Worm (Caenorhabditis elegans): Measurements from ENCODE around the gene ZK546.5.
"Not testable (repeated sequence)": the region's sequence is repeated elsewhere in the genome, so short reads cannot be mapped to it uniquely, and the experiment has no call there.

Gene ZK546.5

ce11 chrII:4935518-4935917 lies at the start of gene ZK546.5:
Gene ZK546.5 (plus strand): TSS chrII:4935818.
- TF ChIP-seq unc-62 (GFP tag; optimal IDR thresholded peaks at IDR 0.05): no peak

DNA sequence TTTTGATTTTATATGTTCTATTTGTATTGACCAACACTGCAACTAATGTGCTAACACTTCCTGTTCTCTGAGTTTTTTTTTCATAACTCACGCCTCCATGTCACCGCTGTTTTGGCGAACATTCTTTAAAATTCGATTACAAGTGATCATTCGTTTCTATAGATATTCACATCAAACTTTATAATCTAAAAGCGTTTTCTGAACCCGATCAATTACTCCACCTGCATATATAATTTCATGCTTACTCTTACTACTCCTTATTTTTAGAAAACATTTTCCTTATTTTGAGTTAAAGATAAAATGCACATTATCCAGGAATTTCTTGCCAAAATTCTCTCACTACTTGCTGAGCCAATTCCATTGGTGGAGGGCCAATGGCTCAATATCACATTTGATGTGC lies 49.6 kb upstream of the ZK546.5 start, which contains the start of gene R05F9.7:
R05F9.7 (plus strand) TSS at position 301 of the 400 bp plus-strand sequence.
- no peak for TF ChIP-seq unc-62 (GFP tag; optimal IDR thresholded peaks at IDR 0.05)

- TF ChIP-seq unc-62 (GFP tag; optimal IDR thresholded peaks at IDR 0.05): no peak
These were observed 46.8 kb upstream of the ZK546.5 start, which contains the start of gene pgm-1 for ce11 chrII:4888527-4889487. Gene pgm-1 (plus strand): TSS chrII:4889437.

- no peak for TF ChIP-seq unc-62 (GFP tag; optimal IDR thresholded peaks at IDR 0.05)
These were observed 44.4 kb upstream of the ZK546.5 start, which contains the start of gene gst-9 for ce11 chrII:4891012-4891775. Gene gst-9 (plus strand): TSS chrII:4891585.

ce11 chrII:4892594-4892993 lies 43.0 kb upstream of the ZK546.5 start, which contains the start of gene msp-33:
Gene msp-33 (minus strand): TSS chrII:4892694.
- TF ChIP-seq unc-62 (GFP tag; optimal IDR thresholded peaks at IDR 0.05): no peak

DNA sequence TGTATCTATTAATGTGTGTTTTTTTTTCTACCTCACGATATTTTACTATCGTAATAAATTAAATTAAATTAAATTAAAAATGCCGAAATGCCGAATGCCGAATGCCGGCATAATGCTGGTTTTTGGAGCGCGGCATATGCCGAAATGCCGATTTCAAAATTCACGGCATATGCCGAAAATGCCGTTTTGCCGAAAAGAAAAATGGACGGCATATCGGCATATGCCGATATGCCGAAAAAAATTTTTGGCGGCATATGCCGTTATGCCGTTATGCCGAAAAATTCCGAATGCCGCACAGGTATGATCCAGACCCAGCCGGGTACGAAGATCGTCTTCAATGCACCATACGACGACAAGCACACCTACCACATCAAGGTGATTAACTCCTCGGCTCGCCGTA lies 37.1 kb upstream of the ZK546.5 start, which contains the start of gene msp-32:
msp-32 (plus strand) TSS at position 301 of the 400 bp plus-strand sequence.
- TF ChIP-seq unc-62 (GFP tag; optimal IDR thresholded peaks at IDR 0.05): not testable (repeated sequence)

DNA sequence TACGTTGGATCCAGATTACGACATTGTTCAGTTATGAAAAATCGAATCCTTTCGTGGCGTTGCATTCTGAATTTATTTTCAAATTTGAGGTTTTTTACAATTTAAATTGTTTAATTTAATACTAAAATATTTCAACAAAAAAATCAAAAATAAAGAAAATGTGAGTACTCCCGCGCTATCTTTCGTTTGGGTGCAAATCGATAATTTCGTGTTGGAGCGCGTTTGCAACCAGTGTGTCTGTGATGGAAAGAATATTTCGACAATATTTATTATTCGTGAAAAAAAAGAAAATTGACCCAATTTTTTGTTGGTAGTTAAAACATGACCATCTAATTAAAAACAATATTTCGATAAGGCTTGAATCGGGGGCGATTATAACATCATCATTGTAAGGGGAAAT lies 33.6 kb upstream of the ZK546.5 start, which contains the start of gene R05F9.9:
R05F9.9 (minus strand) TSS at position 66 of the 400 bp plus-strand sequence.
- no peak for TF ChIP-seq unc-62 (GFP tag; optimal IDR thresholded peaks at IDR 0.05)

DNA sequence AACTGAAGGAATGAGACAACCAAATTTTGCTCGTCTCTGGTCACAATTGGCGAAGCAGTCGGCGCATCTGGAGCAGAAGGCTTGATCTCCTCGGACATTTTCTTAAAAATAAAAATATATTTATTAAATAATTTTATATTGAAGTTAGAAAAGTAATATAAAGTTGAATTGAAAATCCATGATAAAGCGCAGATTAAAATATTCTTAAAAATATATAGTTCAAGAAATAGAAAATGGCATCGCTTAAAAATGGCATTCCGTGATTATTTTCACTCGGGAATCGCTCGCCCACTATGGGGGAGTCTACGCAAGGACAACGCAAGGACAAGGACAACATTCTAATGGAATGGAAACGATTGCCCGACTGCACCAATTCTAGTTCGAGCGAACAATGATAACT lies 31.9 kb upstream of the ZK546.5 start, which contains the start of gene sgt-1:
sgt-1 (minus strand) TSS at position 101 of the 400 bp plus-strand sequence.
- not testable (repeated sequence) for TF ChIP-seq unc-62 (GFP tag; optimal IDR thresholded peaks at IDR 0.05)

DNA sequence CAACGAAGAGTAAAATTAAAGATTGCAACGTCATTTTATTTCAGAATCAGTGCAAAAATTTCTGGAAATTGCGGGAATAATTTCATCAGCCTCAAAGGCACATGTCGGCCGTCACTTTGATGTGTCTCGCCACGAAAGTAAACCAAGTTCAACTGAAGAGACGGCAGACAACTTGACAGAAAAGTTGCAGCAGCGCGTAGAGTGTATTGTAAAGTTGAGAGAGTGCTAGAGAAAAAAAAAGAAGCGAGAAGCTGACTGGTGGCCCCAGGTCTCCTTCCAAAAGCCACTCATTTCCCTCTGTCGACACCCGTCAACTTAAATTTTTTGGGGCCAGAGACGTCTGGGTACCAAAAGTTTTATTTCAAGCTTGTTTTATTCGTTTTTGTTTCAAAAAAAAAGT lies 31.3 kb upstream of the ZK546.5 start:
- TF ChIP-seq unc-62 (GFP tag; optimal IDR thresholded peaks at IDR 0.05): no peak

DNA sequence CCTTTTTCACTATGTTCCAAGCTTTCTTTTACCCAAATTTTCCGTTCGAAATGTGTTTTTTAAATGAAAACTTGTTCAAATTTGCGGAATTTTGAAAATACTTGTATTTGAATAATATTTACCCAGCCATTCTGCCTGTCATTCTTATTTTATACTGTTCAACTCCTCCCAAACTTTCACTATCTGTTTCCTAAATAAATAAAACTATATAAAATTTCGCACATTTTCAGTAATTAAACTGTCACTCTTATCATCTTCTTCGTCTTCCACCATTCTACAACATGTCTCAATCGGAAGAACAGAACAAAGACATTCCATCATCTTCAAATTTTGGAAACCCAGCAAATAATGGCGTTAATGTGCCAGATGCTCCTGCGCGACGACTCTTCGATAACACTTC lies 30.8 kb upstream of the ZK546.5 start, which contains the start of gene btbd-10:
btbd-10 (plus strand) TSS at position 231 of the 400 bp plus-strand sequence.
- no peak for TF ChIP-seq unc-62 (GFP tag; optimal IDR thresholded peaks at IDR 0.05)

ce11 chrII:4905331-4905730 lies 30.3 kb upstream of the ZK546.5 start:
- TF ChIP-seq unc-62 (GFP tag; optimal IDR thresholded peaks at IDR 0.05): no peak

- no peak for TF ChIP-seq unc-62 (GFP tag; optimal IDR thresholded peaks at IDR 0.05)
These were observed 29.7 kb upstream of the ZK546.5 start for ce11 chrII:4905883-4906282.

ce11 chrII:4908160-4908559 lies 27.5 kb upstream of the ZK546.5 start:
- TF ChIP-seq unc-62 (GFP tag; optimal IDR thresholded peaks at IDR 0.05): no peak

DNA sequence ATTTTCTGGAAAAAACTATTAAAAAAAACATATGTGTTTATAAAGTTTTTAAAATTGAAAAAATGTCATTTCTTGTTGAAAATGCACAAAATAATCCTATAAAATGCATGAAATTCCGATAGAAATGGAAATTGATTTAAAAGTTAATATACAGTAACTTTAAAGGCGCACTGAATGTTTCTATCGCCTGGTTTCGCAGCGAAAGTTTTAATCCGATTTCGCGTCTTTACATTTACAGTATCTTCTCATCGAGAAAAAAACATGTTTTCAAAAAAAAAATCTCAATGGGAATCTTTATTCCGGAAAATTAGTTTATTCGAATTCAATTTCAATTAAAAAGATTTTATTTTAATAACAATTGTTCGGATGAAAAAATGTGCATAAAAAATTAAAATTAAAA lies 21.4 kb upstream of the ZK546.5 start, which contains the start of gene R05F9.11:
R05F9.11 (minus strand) TSS at position 5 of the 400 bp plus-strand sequence.
- TF ChIP-seq unc-62 (GFP tag; optimal IDR thresholded peaks at IDR 0.05): no peak

DNA sequence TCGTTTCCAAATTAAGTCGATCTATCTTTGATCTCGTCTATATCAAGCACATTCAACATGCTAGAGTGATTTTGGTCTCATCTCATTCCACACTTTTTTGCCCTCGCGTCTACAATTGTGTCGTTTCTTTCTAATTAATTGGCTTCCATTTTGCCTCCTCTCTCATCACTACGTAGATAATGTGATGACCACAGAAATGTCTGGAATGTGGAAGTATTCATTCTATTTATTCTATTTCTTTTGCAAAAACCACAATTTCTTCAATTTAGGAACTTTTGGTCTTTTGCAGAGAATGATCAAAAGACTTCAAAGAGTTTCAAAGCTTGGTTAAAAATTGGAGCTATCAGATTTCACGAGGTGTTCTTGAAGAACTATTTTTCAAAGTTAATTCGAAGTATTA lies 20.0 kb upstream of the ZK546.5 start:
- TF ChIP-seq unc-62 (GFP tag; optimal IDR thresholded peaks at IDR 0.05): no peak

- not testable (repeated sequence) for TF ChIP-seq unc-62 (GFP tag; optimal IDR thresholded peaks at IDR 0.05)
These were observed 19.2 kb upstream of the ZK546.5 start, which contains the start of gene msp-31 for ce11 chrII:4916462-4916861. Gene msp-31 (minus strand): TSS chrII:4916562.

Data from whole organism, dauer.